Fruit fly (Drosophila melanogaster): Measurements from ENCODE around the gene kuk.

DNA sequence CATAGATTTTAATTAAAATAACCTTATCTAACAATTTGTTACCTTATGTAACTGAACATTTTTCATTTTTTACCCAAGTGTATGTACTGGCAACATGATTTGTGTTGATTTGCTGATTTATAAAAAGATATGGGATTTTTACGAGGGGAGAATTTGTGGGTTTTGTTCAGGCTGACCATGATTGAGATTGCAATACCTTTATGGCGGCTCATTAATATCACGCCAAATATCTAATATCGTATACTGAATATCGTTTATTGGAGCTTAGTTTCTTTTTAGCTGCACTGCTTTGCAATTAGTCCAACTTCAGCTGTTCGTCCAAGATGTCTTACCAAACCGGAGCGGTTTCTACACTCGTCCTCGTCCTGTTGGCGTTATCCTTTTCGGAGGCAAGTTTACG lies 53.9 kb downstream of the kuk start, which contains the start of gene CG31267:
- TF ChIP-seq h (optimal IDR thresholded peaks at IDR 0.05): no peak
- TF ChIP-seq Myc (optimal IDR thresholded peaks at IDR 0.05): no peak
- TF ChIP-seq psq (optimal IDR thresholded peaks at IDR 0.05): no peak
- TF ChIP-seq Sin3A (optimal IDR thresholded peaks at IDR 0.05): no peak

All from Kc167 (cell line).